Fruit fly (Drosophila melanogaster): ENCODE data around the gene Sid.

Gene Sid

DNA sequence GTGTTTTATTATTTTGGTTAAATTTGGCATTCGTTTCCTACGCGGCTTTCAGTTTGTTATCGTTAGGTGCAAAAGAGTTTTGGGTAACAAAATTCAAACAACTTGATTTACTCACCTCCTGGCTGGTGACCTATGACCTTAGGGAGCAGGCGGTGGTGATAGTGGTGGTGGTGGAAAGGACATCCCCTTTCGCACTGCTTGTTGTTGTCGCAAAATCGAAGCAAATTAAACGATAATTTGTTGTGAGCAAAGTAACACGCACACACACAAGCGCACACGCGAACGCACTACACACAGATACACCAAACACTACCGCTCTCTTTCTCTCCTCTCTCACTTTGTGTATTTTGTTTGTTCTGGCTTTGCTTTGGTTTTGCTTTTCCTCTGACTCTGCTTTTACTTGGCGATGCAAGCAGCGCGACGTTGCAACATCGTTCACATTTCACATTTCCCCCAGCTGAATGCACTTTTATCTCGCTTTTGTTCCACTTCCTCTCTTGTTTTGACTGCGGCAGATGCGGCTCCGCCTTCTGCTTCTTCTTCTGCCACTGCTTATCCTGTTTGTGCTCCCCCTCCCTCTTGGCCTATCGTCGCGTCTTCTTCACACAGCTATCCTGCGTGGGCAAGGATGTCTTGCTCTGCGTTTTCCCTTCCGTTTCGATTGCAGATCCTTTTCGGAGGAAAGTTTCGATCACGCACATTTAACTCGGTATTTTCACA, 36.1 kb upstream of the Sid start (continued):
- 0 out of 3 replicates have a peak, but pooled peaks have one; percentile 13 for TF ChIP-seq vnd (GFP tag; IDR thresholded peaks at IDR 0.05; ENCODE audit: partially characterized antibody)
- TF ChIP-seq CG31388 (GFP tag; optimal IDR thresholded peaks at IDR 0.05) = no peak
- no peak for TF ChIP-seq CG10979 (tag; optimal IDR thresholded peaks at IDR 0.05)
- peak; percentile 1 for TF ChIP-seq CG12299 (tag; optimal IDR thresholded peaks at IDR 0.05)
- TF ChIP-seq Bgb (GFP tag; IDR thresholded peaks at IDR 0.05; ENCODE audit: partially characterized antibody) = 0 out of 2 replicates have a peak, but pooled peaks have one; percentile 44
- peak; percentile 4 for TF ChIP-seq CG8924 (tag; optimal IDR thresholded peaks at IDR 0.05)
- TF ChIP-seq D19A (tag; optimal IDR thresholded peaks at IDR 0.05) = peak; percentile 44
- TF ChIP-seq CG4360 (GFP tag; IDR thresholded peaks at IDR 0.05) = peak; percentile 69
- TF ChIP-seq odd (GFP tag; optimal IDR thresholded peaks at IDR 0.05) = peak; percentile 3
- peak; percentile 23 for TF ChIP-seq CG4617 (GFP tag; optimal IDR thresholded peaks at IDR 0.05; ENCODE audit: borderline replicate concordance)
- 0 out of 4 replicates have a peak, but pooled peaks have one; percentile 34 for TF ChIP-seq Dll (GFP tag; IDR thresholded peaks at IDR 0.05; ENCODE audit: partially characterized antibody)
- TF ChIP-seq nau (GFP tag; optimal IDR thresholded peaks at IDR 0.05) = peak; percentile 16
- TF ChIP-seq CG18619 (GFP tag; optimal IDR thresholded peaks at IDR 0.05) = no peak
- 0 out of 3 replicates have a peak, but pooled peaks have one; percentile 42 for TF ChIP-seq HLH4C (GFP tag; IDR thresholded peaks at IDR 0.05; ENCODE audit: partially characterized antibody)
- peak; percentile 77 for TF ChIP-seq nom (GFP tag; optimal IDR thresholded peaks at IDR 0.05)
- no peak for TF ChIP-seq CG5245 (GFP tag; optimal IDR thresholded peaks at IDR 0.05)
- TF ChIP-seq tll (GFP tag; optimal IDR thresholded peaks at IDR 0.05) = peak in 1 of 2 experiments; percentile 25
- peak; percentile 29 for TF ChIP-seq Ets65A (GFP tag)
- TF ChIP-seq so (GFP tag; IDR thresholded peaks at IDR 0.05) = no peak
- no peak for TF ChIP-seq hkb (optimal IDR thresholded peaks at IDR 0.05)
- TF ChIP-seq hkb (GFP tag; IDR thresholded peaks at IDR 0.05) = 0 out of 2 replicates have a peak, but pooled peaks have one; percentile 13

DNA sequence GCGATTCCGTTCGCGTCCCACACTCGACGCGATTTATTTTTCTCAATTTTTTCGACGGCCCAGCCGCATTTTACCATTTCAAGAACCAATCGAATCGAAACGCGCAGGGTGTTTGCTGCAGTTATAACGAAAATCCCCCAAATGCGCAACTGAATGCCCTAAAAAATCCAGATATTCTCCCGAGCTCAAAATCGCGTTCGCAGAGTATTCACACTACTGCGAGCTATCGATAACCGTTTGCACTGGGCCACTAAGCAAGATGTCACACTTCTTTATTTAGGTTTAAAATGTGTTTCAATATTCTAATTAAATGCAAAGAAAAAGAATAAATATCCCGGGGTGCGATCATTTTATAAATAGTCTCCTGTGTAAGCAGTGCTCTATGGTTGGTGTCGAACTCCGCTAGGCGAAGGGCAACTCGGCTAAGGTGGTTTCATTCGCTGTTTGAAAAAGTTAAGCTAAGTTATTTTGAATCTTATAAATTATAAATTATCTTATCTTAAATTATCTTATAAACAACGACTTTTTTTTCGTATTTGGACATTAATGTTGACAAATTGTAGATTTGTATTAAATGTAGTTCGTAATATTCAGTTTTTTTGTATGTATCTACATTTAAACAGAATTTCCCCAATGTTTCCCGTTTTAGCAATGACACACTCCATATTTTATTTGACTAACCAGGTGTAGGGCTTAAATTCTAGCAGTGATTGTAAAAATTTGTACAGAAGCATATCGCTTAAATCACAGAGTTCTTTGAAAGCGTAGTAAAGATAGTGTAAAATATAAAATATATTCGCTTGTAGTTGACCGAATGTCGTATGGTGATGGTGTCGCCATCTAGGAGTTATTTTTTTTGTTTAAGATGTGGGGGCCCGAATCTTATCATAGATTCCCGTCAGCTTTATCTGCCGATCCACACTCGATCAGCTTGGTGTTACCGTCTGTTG, 35.2 kb upstream of the Sid start, which contains the start of gene CG10011:
Gene CG10011, minus strand, starts transcription at position 119 of the 950 bp plus-strand sequence.
- peak; percentile 34 for TF ChIP-seq CG2875 (GFP tag; optimal IDR thresholded peaks at IDR 0.05)
- TF ChIP-seq pita (GFP tag; optimal IDR thresholded peaks at IDR 0.05) = peak; percentile 82
- TF ChIP-seq CG10209 (GFP tag; optimal IDR thresholded peaks at IDR 0.05) = no peak
- peak; percentile 37 for TF ChIP-seq onecut (GFP tag; IDR thresholded peaks at IDR 0.05)
- no peak for TF ChIP-seq wor (GFP tag; IDR thresholded peaks at IDR 0.05)
- no peak for TF ChIP-seq tin (GFP tag; optimal IDR thresholded peaks at IDR 0.05)
- TF ChIP-seq CG6254 (GFP tag; optimal IDR thresholded peaks at IDR 0.05) = peak; percentile 61
- no peak for TF ChIP-seq sqz (GFP tag; optimal IDR thresholded peaks at IDR 0.05)
- TF ChIP-seq fd64A (GFP tag; optimal IDR thresholded peaks at IDR 0.05) = no peak
- TF ChIP-seq Bteb2 (GFP tag; optimal IDR thresholded peaks at IDR 0.05) = no peak
- peak; percentile 53 for TF ChIP-seq MBD-R2 (GFP tag; IDR thresholded peaks at IDR 0.05)
- TF ChIP-seq CG31365 (tag; optimal IDR thresholded peaks at IDR 0.05) = peak; percentile 91
- TF ChIP-seq Chrac-16 (GFP tag; optimal IDR thresholded peaks at IDR 0.05) = no peak
- TF ChIP-seq CG30020 (tag; optimal IDR thresholded peaks at IDR 0.05) = peak; percentile 10
- TF ChIP-seq Sry-δ (GFP tag; optimal IDR thresholded peaks at IDR 0.05) = peak; percentile 1
- no peak for TF ChIP-seq CG11723 (GFP tag; optimal IDR thresholded peaks at IDR 0.05)
- peak; percentile 16 for TF ChIP-seq CG10267 (tag; optimal IDR thresholded peaks at IDR 0.05)
- peak; percentile 27 for TF ChIP-seq CG3995 (GFP tag; optimal IDR thresholded peaks at IDR 0.05)
- peak; percentile 47 for TF ChIP-seq Ets97D (GFP tag; optimal IDR thresholded peaks at IDR 0.05)
- TF ChIP-seq CG11695 (GFP tag; IDR thresholded peaks at IDR 0.05) = peak; percentile 51; the same call in 1 of the 3 replicates
- peak; percentile 0 for TF ChIP-seq Max (GFP tag; optimal IDR thresholded peaks at IDR 0.05)
- TF ChIP-seq Ptx1 (GFP tag; IDR thresholded peaks at IDR 0.05) = no peak
- TF ChIP-seq CG4617 (GFP tag; optimal IDR thresholded peaks at IDR 0.05; ENCODE audit: borderline replicate concordance) = peak; percentile 0
- no peak for TF ChIP-seq CG8089 (GFP tag; optimal IDR thresholded peaks at IDR 0.05)
- TF ChIP-seq phol (tag; optimal IDR thresholded peaks at IDR 0.05) = peak; percentile 45
- no peak for TF ChIP-seq zfh2 (GFP tag; optimal IDR thresholded peaks at IDR 0.05)
